Worm (Caenorhabditis elegans): Measurements from ENCODE around the gene adm-2.

- TF ChIP-seq cnd-1 (tag; optimal IDR thresholded peaks at IDR 0.05) (no peak), lin-13 (tag; optimal IDR thresholded peaks at IDR 0.05) (no peak), unc-39 (tag; optimal IDR thresholded peaks at IDR 0.05) (no peak), snpc-4 (tag; optimal IDR thresholded peaks at IDR 0.05) (no peak), nhr-28 (tag; optimal IDR thresholded peaks at IDR 0.05) (no peak), ces-1 (GFP tag; optimal IDR thresholded peaks at IDR 0.05) (peak; percentile 84), ham-2 (GFP tag; optimal IDR thresholded peaks at IDR 0.05) (no peak), lsy-2 (tag; optimal IDR thresholded peaks at IDR 0.05) (no peak), unc-62 (GFP tag; optimal IDR thresholded peaks at IDR 0.05) (no peak), nhr-76 (tag; optimal IDR thresholded peaks at IDR 0.05) (no peak), mep-1 (tag; optimal IDR thresholded peaks at IDR 0.05) (no peak)
These were observed 51.5 kb downstream of the adm-2 start for ce11 chrX:13739125-13739820.

All from whole organism, mixed stage, embryonic.